Worm (Caenorhabditis elegans): ENCODE data around the gene F15H10.10.

F15H10.10 gene

DNA sequence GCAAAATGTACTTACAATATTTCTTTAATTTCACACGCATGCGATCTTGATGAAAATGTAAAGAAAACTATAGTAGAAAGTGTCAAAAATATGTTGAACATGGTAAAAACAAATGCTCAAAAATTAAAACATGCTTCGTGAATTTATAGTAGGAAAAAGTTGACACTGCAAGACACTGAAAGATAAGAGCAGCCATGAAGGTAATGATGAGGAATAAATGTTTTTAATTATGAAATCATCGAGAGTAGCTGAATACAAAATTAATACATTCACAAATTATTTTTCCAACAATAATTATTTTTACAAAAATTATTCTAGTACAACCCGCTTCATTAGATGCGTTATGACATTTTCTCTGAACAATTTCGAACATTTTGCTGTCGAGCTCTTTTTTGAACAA is at the start of gene F15H10.10:
F15H10.10 (minus strand) TSS at position 101 of the 400 bp plus-strand sequence.
- TF ChIP-seq flt-1 (GFP tag; IDR thresholded peaks at IDR 0.05) (no peak), hmbx-1 (tag; optimal IDR thresholded peaks at IDR 0.05) (no peak), scrt-1 (GFP tag; IDR thresholded peaks at IDR 0.05) (no peak), tbx-11 (GFP tag; IDR thresholded peaks at IDR 0.05) (no peak), F13C5.2 (tag; optimal IDR thresholded peaks at IDR 0.05) (no peak), ama-1 (optimal IDR thresholded peaks at IDR 0.05) (no peak), hnd-1 (tag; optimal IDR thresholded peaks at IDR 0.05) (no peak), tra-4 (tag; optimal IDR thresholded peaks at IDR 0.05) (no peak)

- TF ChIP-seq pes-1 (GFP tag; IDR thresholded peaks at IDR 0.05) (no peak), aly-1 (tag; optimal IDR thresholded peaks at IDR 0.05) (no peak)
These were observed 48.7 kb upstream of the F15H10.10 start for ce11 chrV:10465478-10465877.

DNA sequence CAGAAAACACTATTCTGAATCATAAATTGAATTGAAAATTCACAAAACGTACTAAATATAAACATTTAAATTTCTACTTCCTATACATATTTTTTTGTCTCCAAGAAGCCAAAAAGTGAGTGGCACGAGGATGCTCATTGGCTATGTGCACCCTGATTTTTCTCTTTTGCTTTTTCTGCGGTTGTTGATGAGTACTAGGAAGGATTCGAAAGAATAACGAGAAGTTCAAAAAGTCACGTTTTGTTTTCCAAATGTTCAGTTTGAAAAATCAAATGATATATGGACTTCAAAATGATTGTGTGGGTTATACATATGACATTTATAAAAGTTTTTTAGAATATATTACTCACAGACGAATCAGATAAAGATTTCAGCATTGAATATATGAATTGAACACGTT is 47.9 kb upstream of the F15H10.10 start:
- TF ChIP-seq F13C5.2 (tag; optimal IDR thresholded peaks at IDR 0.05): no peak
- no peak for TF ChIP-seq hnd-1 (tag; optimal IDR thresholded peaks at IDR 0.05)
- no peak for TF ChIP-seq ets-7 (tag; optimal IDR thresholded peaks at IDR 0.05)
- TF ChIP-seq aly-1 (tag; optimal IDR thresholded peaks at IDR 0.05): no peak
- no peak for TF ChIP-seq hmbx-1 (tag; optimal IDR thresholded peaks at IDR 0.05)
- TF ChIP-seq B0310.2 (tag; optimal IDR thresholded peaks at IDR 0.05): no peak
- no peak for TF ChIP-seq ceh-36 (tag; optimal IDR thresholded peaks at IDR 0.05)
- TF ChIP-seq pes-1 (GFP tag; IDR thresholded peaks at IDR 0.05): no peak
- TF ChIP-seq sea-1 (GFP tag; conservative IDR thresholded peaks at IDR 0.05): no peak
- TF ChIP-seq hmg-4 (GFP tag; optimal IDR thresholded peaks at IDR 0.05): no peak

- TF ChIP-seq B0310.2 (tag; optimal IDR thresholded peaks at IDR 0.05) (no peak), ets-7 (tag; optimal IDR thresholded peaks at IDR 0.05) (no peak), F13C5.2 (tag; optimal IDR thresholded peaks at IDR 0.05) (no peak), ceh-13 (GFP tag; optimal IDR thresholded peaks at IDR 0.05) (no peak), sea-1 (GFP tag; conservative IDR thresholded peaks at IDR 0.05) (no peak), hmg-4 (GFP tag; optimal IDR thresholded peaks at IDR 0.05) (no peak), ceh-36 (tag; optimal IDR thresholded peaks at IDR 0.05) (no peak), hnd-1 (tag; optimal IDR thresholded peaks at IDR 0.05) (no peak), hmbx-1 (tag; optimal IDR thresholded peaks at IDR 0.05) (no peak), ama-1 (optimal IDR thresholded peaks at IDR 0.05) (no peak), flt-1 (GFP tag; IDR thresholded peaks at IDR 0.05) (no peak), tbx-11 (GFP tag; IDR thresholded peaks at IDR 0.05) (no peak), tra-4 (tag; optimal IDR thresholded peaks at IDR 0.05) (no peak), scrt-1 (GFP tag; IDR thresholded peaks at IDR 0.05) (no peak), tbx-37 (GFP tag; conservative IDR thresholded peaks at IDR 0.05) (no peak)
These were observed 47.3 kb upstream of the F15H10.10 start for ce11 chrV:10464160-10464559.

- no peak for TF ChIP-seq flt-1 (GFP tag; IDR thresholded peaks at IDR 0.05)
- TF ChIP-seq F13C5.2 (tag; optimal IDR thresholded peaks at IDR 0.05): no peak
- TF ChIP-seq tbx-37 (GFP tag; conservative IDR thresholded peaks at IDR 0.05): no peak
- TF ChIP-seq sea-1 (GFP tag; conservative IDR thresholded peaks at IDR 0.05): no peak
- no peak for TF ChIP-seq ceh-13 (GFP tag; optimal IDR thresholded peaks at IDR 0.05)
- TF ChIP-seq aly-1 (tag; optimal IDR thresholded peaks at IDR 0.05): no peak
- no peak for TF ChIP-seq tra-4 (tag; optimal IDR thresholded peaks at IDR 0.05)
- TF ChIP-seq ceh-36 (tag; optimal IDR thresholded peaks at IDR 0.05): no peak
- no peak for TF ChIP-seq hmbx-1 (tag; optimal IDR thresholded peaks at IDR 0.05)
- no peak for TF ChIP-seq ama-1 (optimal IDR thresholded peaks at IDR 0.05)
- no peak for TF ChIP-seq tbx-11 (GFP tag; IDR thresholded peaks at IDR 0.05)
- no peak for TF ChIP-seq hmg-4 (GFP tag; optimal IDR thresholded peaks at IDR 0.05)
- TF ChIP-seq B0310.2 (tag; optimal IDR thresholded peaks at IDR 0.05): no peak
- TF ChIP-seq pes-1 (GFP tag; IDR thresholded peaks at IDR 0.05): no peak
- TF ChIP-seq hnd-1 (tag; optimal IDR thresholded peaks at IDR 0.05): no peak
- TF ChIP-seq ets-7 (tag; optimal IDR thresholded peaks at IDR 0.05): no peak
- no peak for TF ChIP-seq scrt-1 (GFP tag; IDR thresholded peaks at IDR 0.05)
These were observed 46.5 kb upstream of the F15H10.10 start, which contains the start of gene F22E12.3 for ce11 chrV:10463276-10463675. Gene F22E12.3 (minus strand): TSS chrV:10463376.

DNA sequence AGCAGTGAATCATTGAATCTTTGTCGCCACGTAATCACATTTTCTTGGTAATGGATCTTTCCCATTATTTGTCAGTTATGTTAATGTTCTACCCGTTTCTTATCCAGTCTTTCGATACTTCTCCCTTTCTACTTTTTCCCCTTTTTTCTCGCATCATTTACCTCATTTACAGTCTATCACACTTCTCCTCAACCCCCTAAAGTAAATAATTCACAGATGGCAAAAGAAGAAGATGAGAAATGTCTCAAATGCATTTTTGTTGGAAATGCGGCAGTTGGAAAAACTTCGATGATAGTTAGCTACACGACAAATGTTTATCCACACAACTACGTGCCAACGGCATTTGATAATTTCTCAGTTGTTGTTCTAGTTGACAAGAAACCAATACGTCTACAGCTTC is 45.2 kb upstream of the F15H10.10 start, which contains the start of gene chw-1:
chw-1 (plus strand) TSS at position 217 of the 400 bp plus-strand sequence.
- TF ChIP-seq hmbx-1 (tag; optimal IDR thresholded peaks at IDR 0.05) (no peak), flt-1 (GFP tag; IDR thresholded peaks at IDR 0.05) (no peak), hnd-1 (tag; optimal IDR thresholded peaks at IDR 0.05) (no peak), pes-1 (GFP tag; IDR thresholded peaks at IDR 0.05) (no peak)

DNA sequence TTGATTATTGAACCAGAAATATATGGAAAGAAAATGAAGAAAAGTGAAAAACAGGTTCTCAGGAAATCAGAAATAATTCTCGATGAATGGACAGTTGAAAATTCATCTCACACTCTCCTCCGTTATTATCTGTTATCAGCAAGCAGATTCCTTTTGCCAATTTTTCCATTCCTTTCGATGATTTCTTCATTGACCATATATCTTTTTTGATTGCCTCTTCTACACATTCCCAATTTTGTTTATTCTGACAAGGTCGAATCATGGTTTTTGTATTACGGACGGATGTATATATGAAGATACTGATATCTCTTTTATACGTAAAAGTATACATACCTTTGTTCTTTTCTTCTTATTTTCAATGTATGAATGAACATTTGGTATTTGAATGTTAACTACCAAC is 43.9 kb upstream of the F15H10.10 start:
- TF ChIP-seq hmg-4 (GFP tag; optimal IDR thresholded peaks at IDR 0.05): no peak
- no peak for TF ChIP-seq tbx-37 (GFP tag; conservative IDR thresholded peaks at IDR 0.05)
- TF ChIP-seq aly-1 (tag; optimal IDR thresholded peaks at IDR 0.05): no peak
- TF ChIP-seq pes-1 (GFP tag; IDR thresholded peaks at IDR 0.05): no peak
- TF ChIP-seq hmbx-1 (tag; optimal IDR thresholded peaks at IDR 0.05): no peak
- TF ChIP-seq scrt-1 (GFP tag; IDR thresholded peaks at IDR 0.05): no peak
- TF ChIP-seq ceh-13 (GFP tag; optimal IDR thresholded peaks at IDR 0.05): no peak
- no peak for TF ChIP-seq tra-4 (tag; optimal IDR thresholded peaks at IDR 0.05)
- TF ChIP-seq B0310.2 (tag; optimal IDR thresholded peaks at IDR 0.05): no peak
- no peak for TF ChIP-seq ceh-36 (tag; optimal IDR thresholded peaks at IDR 0.05)
- no peak for TF ChIP-seq hnd-1 (tag; optimal IDR thresholded peaks at IDR 0.05)
- no peak for TF ChIP-seq flt-1 (GFP tag; IDR thresholded peaks at IDR 0.05)
- TF ChIP-seq ets-7 (tag; optimal IDR thresholded peaks at IDR 0.05): no peak
- TF ChIP-seq sea-1 (GFP tag; conservative IDR thresholded peaks at IDR 0.05): no peak
- TF ChIP-seq tbx-11 (GFP tag; IDR thresholded peaks at IDR 0.05): no peak
- no peak for TF ChIP-seq F13C5.2 (tag; optimal IDR thresholded peaks at IDR 0.05)

ce11 chrV:10457247-10457646 is 40.4 kb upstream of the F15H10.10 start, which contains the start of gene F22E12.1:
Gene F22E12.1 (minus strand): TSS chrV:10457347.
- TF ChIP-seq tra-4 (tag; optimal IDR thresholded peaks at IDR 0.05) (no peak), ama-1 (optimal IDR thresholded peaks at IDR 0.05) (no peak), scrt-1 (GFP tag; IDR thresholded peaks at IDR 0.05) (no peak), B0310.2 (tag; optimal IDR thresholded peaks at IDR 0.05) (no peak), tbx-37 (GFP tag; conservative IDR thresholded peaks at IDR 0.05) (no peak), hmg-4 (GFP tag; optimal IDR thresholded peaks at IDR 0.05) (no peak), sea-1 (GFP tag; conservative IDR thresholded peaks at IDR 0.05) (no peak), hnd-1 (tag; optimal IDR thresholded peaks at IDR 0.05) (no peak), ceh-13 (GFP tag; optimal IDR thresholded peaks at IDR 0.05) (no peak), ceh-36 (tag; optimal IDR thresholded peaks at IDR 0.05) (no peak)

Data from whole organism, early embryonic.